Worm (Caenorhabditis elegans): Measurements from ENCODE around the gene qua-1.

qua-1 gene

DNA sequence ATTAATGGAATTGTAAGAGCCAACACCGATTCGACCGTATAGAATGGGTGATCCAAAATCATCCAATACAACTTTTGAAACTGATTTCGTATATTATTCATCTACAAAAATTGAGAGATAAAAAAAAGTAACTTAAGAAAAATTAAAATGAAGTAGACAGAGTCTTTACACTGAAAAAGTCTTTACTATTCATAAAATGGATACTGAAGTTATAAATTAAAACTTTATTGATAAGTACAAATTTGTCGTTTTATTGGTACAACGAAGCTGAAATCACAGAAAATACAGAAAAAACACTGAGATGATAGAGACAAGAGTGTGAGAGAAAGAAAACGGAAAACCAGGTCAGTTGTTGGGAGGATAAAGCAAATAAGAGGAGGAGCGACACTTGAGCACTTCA, 15.8 kb downstream of the qua-1 start, which contains the start of gene M110.10:
Gene M110.10, minus strand, starts transcription at position 101 of the 400 bp plus-strand sequence.
- TF ChIP-seq pag-3 (tag; optimal IDR thresholded peaks at IDR 0.05; ENCODE audit: borderline replicate concordance, insufficient read depth) (no peak), mep-1 (tag; optimal IDR thresholded peaks at IDR 0.05) (no peak), ceh-82 (tag; optimal IDR thresholded peaks at IDR 0.05) (no peak), mab-9 (GFP tag; IDR thresholded peaks at IDR 0.05) (no peak), nhr-20 (tag; optimal IDR thresholded peaks at IDR 0.05) (no peak), zag-1 (tag; optimal IDR thresholded peaks at IDR 0.05) (no peak), nhr-85 (tag) (no peak), hlh-17 (GFP tag; optimal IDR thresholded peaks at IDR 0.05; ENCODE audit: borderline replicate concordance) (no peak), sup-37 (GFP tag; optimal IDR thresholded peaks at IDR 0.05) (no peak), sox-4 (tag; optimal IDR thresholded peaks at IDR 0.05) (no peak), ceh-8 (GFP tag; optimal IDR thresholded peaks at IDR 0.05) (no peak), dpl-1 (GFP tag; optimal IDR thresholded peaks at IDR 0.05) (no peak), nhr-19 (GFP tag; conservative IDR thresholded peaks at IDR 0.05) (no peak), nhr-12 (tag; optimal IDR thresholded peaks at IDR 0.05) (no peak)

DNA sequence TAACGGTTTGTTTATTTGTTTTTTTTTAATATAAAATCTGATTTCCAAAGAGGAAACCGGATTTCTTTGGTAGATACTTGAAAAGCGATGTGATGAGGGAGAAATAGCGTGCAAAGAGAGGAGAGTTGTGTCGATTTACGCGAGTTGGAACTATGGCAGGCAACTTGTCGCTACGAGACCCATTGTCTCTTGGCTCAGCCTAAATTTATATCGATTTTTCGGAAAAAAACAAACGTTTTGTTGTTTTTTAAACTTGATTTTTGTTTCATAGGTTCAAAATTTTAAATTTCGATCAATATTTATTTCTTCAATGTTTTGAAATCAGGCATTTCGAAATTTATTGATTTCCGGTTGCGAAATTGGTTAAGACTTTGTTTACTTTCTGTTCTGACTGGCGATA, 17.8 kb downstream of the qua-1 start, which contains the start of gene M110.3:
Gene M110.3, minus strand, starts transcription at position 184 of the 400 bp plus-strand sequence.
- TF ChIP-seq mdl-1 (tag; optimal IDR thresholded peaks at IDR 0.05), result peak in 1 of 2 experiments; percentile 39
- peak; percentile 18 to 58 (median 42) for TF ChIP-seq dpl-1 (GFP tag; optimal IDR thresholded peaks at IDR 0.05)
- TF ChIP-seq lin-14 (GFP tag; optimal IDR thresholded peaks at IDR 0.05), result peak; percentile 68
- peak; percentile 65 for TF ChIP-seq efl-1 (optimal IDR thresholded peaks at IDR 0.05)
- peak; percentile 54 to 91 for TF ChIP-seq efl-1 (GFP tag; optimal IDR thresholded peaks at IDR 0.05 in 1 of 2)
- TF ChIP-seq aha-1 (tag; optimal IDR thresholded peaks at IDR 0.05), result no peak
- TF ChIP-seq lin-15B (tag; optimal IDR thresholded peaks at IDR 0.05), result peak; percentile 2
- TF ChIP-seq ces-1 (GFP tag; optimal IDR thresholded peaks at IDR 0.05), result no peak
- TF ChIP-seq blmp-1 (tag; optimal IDR thresholded peaks at IDR 0.05), result peak; percentile 64
- TF ChIP-seq mep-1 (tag; optimal IDR thresholded peaks at IDR 0.05), result peak; percentile 48
- TF ChIP-seq skn-1 (tag; optimal IDR thresholded peaks at IDR 0.05), result peak; percentile 1
- no peak for TF ChIP-seq fos-1 (tag; optimal IDR thresholded peaks at IDR 0.05)
- no peak for TF ChIP-seq irx-1 (tag; optimal IDR thresholded peaks at IDR 0.05)
- TF ChIP-seq unc-30 (tag; optimal IDR thresholded peaks at IDR 0.05), result no peak
- no peak for TF ChIP-seq lin-13 (GFP tag; optimal IDR thresholded peaks at IDR 0.05)
- peak; percentile 67 for TF ChIP-seq nhr-85 (tag)
- no peak for TF ChIP-seq zag-1 (tag; optimal IDR thresholded peaks at IDR 0.05)
- no peak for TF ChIP-seq sox-4 (tag; optimal IDR thresholded peaks at IDR 0.05)
- TF ChIP-seq fkh-8 (tag; optimal IDR thresholded peaks at IDR 0.05), result peak; percentile 19
- no peak for TF ChIP-seq lin-39 (tag; optimal IDR thresholded peaks at IDR 0.05)
- TF ChIP-seq hlh-4 (tag; optimal IDR thresholded peaks at IDR 0.05), result no peak
- TF ChIP-seq tlp-1 (tag; optimal IDR thresholded peaks at IDR 0.05), result no peak
- peak; percentile 8 for TF ChIP-seq jun-1 (tag; optimal IDR thresholded peaks at IDR 0.05)
- no peak for TF ChIP-seq unc-62 (GFP tag; optimal IDR thresholded peaks at IDR 0.05)
- TF ChIP-seq mab-9 (GFP tag; IDR thresholded peaks at IDR 0.05), result no peak
- peak; percentile 50 for TF ChIP-seq nhr-47 (tag; optimal IDR thresholded peaks at IDR 0.05)
- no peak for TF ChIP-seq vab-15 (tag; optimal IDR thresholded peaks at IDR 0.05)
- no peak for TF ChIP-seq hlh-17 (GFP tag; optimal IDR thresholded peaks at IDR 0.05; ENCODE audit: borderline replicate concordance)
- TF ChIP-seq snu-23 (GFP tag; optimal IDR thresholded peaks at IDR 0.05), result peak; percentile 64
- no peak for TF ChIP-seq ceh-88 (GFP tag; IDR thresholded peaks at IDR 0.05)
- TF ChIP-seq C34B4.2 (tag; optimal IDR thresholded peaks at IDR 0.05), result no peak
- TF ChIP-seq sptf-1 (tag; optimal IDR thresholded peaks at IDR 0.05), result no peak
- peak; percentile 66 to 77 for TF ChIP-seq lsy-2 (tag; optimal IDR thresholded peaks at IDR 0.05)
- TF ChIP-seq nhr-84 (tag; optimal IDR thresholded peaks at IDR 0.05), result no peak
- peak; percentile 28 for TF ChIP-seq tbx-2 (tag; optimal IDR thresholded peaks at IDR 0.05)
- TF ChIP-seq pag-3 (tag; optimal IDR thresholded peaks at IDR 0.05; ENCODE audit: borderline replicate concordance, insufficient read depth), result peak; percentile 71
- TF ChIP-seq egl-27 (tag; optimal IDR thresholded peaks at IDR 0.05), result no peak
- TF ChIP-seq ceh-8 (GFP tag; optimal IDR thresholded peaks at IDR 0.05), result no peak
- TF ChIP-seq unc-130 (tag; optimal IDR thresholded peaks at IDR 0.05), result no peak
- no peak for TF ChIP-seq nhr-90 (tag; optimal IDR thresholded peaks at IDR 0.05; ENCODE audit: poor library complexity)
- TF ChIP-seq grh-1 (GFP tag; IDR thresholded peaks at IDR 0.05), result no peak
- TF ChIP-seq ztf-11 (tag; optimal IDR thresholded peaks at IDR 0.05), result no peak
- TF ChIP-seq pqm-1 (tag; optimal IDR thresholded peaks at IDR 0.05), result no peak
- peak; percentile 25 for TF ChIP-seq nhr-77 (tag; optimal IDR thresholded peaks at IDR 0.05)
- no peak for TF ChIP-seq ama-1 (optimal IDR thresholded peaks at IDR 0.05)
- TF ChIP-seq dsc-1 (tag; optimal IDR thresholded peaks at IDR 0.05), result peak; percentile 29
